Fruit fly (Drosophila melanogaster) whole organism, prepupa: ENCODE measurements around the gene Osi18.

ENCODE experiments used
- CG9139 ChIP-seq: fragments of 200-800 bp; sonication (Bioruptor generic); optimal IDR thresholded peaks from 3 replicates; lab custom pipeline; 2017; ENCODE audit warnings: missing biosample characterization, mild to moderate bottlenecking, missing genetic modification characterization
- Gug ChIP-seq: fragments of 200-800 bp; sonication (Bioruptor generic); IDR thresholded peaks from 2 replicates; pipeline ENCODE4 v1.3.6; 2022; ENCODE audit warnings: missing biosample characterization, missing genetic modification characterization
- Hr39 ChIP-seq: fragments of 200-800 bp; sonication (Bioruptor generic); optimal IDR thresholded peaks from 2 replicates; lab custom pipeline; 2016; ENCODE audit warnings: missing biosample characterization, missing genetic modification characterization

DNA sequence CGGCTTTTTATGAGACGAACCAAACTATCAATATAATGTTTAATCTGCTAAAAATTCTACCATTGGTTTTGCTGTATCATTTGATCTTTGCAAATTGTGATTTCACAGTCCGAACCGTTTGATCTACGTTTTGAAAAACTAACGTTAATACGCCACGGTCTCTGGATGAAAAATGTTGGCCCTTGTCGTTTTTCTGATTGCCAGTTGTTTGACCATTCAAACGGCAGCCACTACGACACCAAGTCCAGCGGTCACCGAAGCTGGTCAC, 44.2 kb downstream of the Osi18 start, which contains the start of gene CG42564:
- no peak for TF ChIP-seq Hr39
- no peak for TF ChIP-seq Gug (GFP tag; lab: Robert Waterston, UW)
- no peak for TF ChIP-seq CG9139 (GFP tag; lab: Kevin White, UChicago)
